Worm (Caenorhabditis elegans) whole organism, L4 larva: ENCODE results near the gene asp-4.

Experiments used
- Y105C5A.15 ChIP-seq: fragments of 200-800 bp; sonication (Bioruptor generic); IDR thresholded peaks from 2 replicates; pipeline ENCODE4 v1.3.6; 2022; ENCODE audit warnings: missing genetic modification characterization, missing compliant biosample characterization
- Y48G9A.11 ChIP-seq: fragments of 200-800 bp; sonication (Bioruptor generic); IDR thresholded peaks from 2 replicates; pipeline ENCODE4 v1.3.6; 2022; ENCODE audit warnings: missing genetic modification reagents, missing genetic modification characterization, missing compliant biosample characterization
- ZK337.2 ChIP-seq: fragments of 200-800 bp; sonication (Bioruptor generic); IDR thresholded peaks from 2 replicates; pipeline ENCODE4 v1.3.6; 2022; ENCODE audit warnings: missing genetic modification reagents, missing genetic modification characterization, missing compliant biosample characterization
- aha-1 ChIP-seq: fragments of 150-350 bp; peaks from one replicate; lab custom pipeline; 2014; ENCODE audit warnings: missing biosample characterization, missing genetic modification characterization
- arid-1 ChIP-seq: fragments of 200-800 bp; sonication (Bioruptor generic); conservative IDR thresholded peaks from 2 replicates; pipeline ENCODE4 v1.3.6; 2022; ENCODE audit warnings: missing genetic modification reagents, missing genetic modification characterization, missing compliant biosample characterization
- ceh-28 ChIP-seq: fragments of 150-350 bp; optimal IDR thresholded peaks from 2 replicates; lab custom pipeline; 2014; ENCODE audit warnings: missing biosample characterization, missing genetic modification reagents, missing genetic modification characterization
- ceh-44 ChIP-seq: fragments of 200-800 bp; sonication (Bioruptor generic); IDR thresholded peaks from 2 replicates; pipeline ENCODE4 v1.3.6; 2022; ENCODE audit warnings: missing genetic modification reagents, missing genetic modification characterization, missing compliant biosample characterization
- cey-2 ChIP-seq: sonication (generic microtip); optimal IDR thresholded peaks from 3 replicates; lab custom pipeline; 2017; ENCODE audit warnings: missing genetic modification characterization, mild to moderate bottlenecking, missing compliant biosample characterization, antibody characterized with exemption, borderline replicate concordance; ENCODE audit not compliant: insufficient read depth
- daf-16 ChIP-seq, 3 experiments: sonication (generic microtip); optimal IDR thresholded peaks; 2 replicates each; lab custom pipeline; 2016 to 2017; ENCODE audit warnings: missing genetic modification characterization in 3 of 3, missing genetic modification reagents in 3 of 3, mild to moderate bottlenecking in 2 of 3, missing compliant biosample characterization in 2 of 3, missing biosample characterization in 1 of 3, moderate library complexity in 1 of 3
- daf-19 ChIP-seq: fragments of 200-800 bp; sonication (Bioruptor generic); conservative IDR thresholded peaks from 2 replicates; pipeline ENCODE4 v1.3.6; 2022; ENCODE audit warnings: missing genetic modification characterization, missing compliant biosample characterization
- dmd-6 ChIP-seq: fragments of 200-800 bp; sonication (Bioruptor generic); IDR thresholded peaks from 2 replicates; pipeline ENCODE4 v1.3.6; 2022; ENCODE audit warnings: missing genetic modification reagents, missing genetic modification characterization, missing compliant biosample characterization
- dmd-9 ChIP-seq: fragments of 200-800 bp; sonication (Bioruptor generic); IDR thresholded peaks from 2 replicates; pipeline ENCODE4 v1.3.6; 2022; ENCODE audit warnings: missing genetic modification reagents, missing genetic modification characterization, missing compliant biosample characterization
- duxl-1 ChIP-seq: sonication (generic microtip); optimal IDR thresholded peaks from 2 replicates; lab custom pipeline; 2016; ENCODE audit warnings: mild to moderate bottlenecking, missing genetic modification characterization, moderate library complexity, missing compliant biosample characterization; ENCODE audit not compliant: poor library complexity
- fkh-10 ChIP-seq: fragments of 150-350 bp; optimal IDR thresholded peaks from 2 replicates; lab custom pipeline; 2014; ENCODE audit warnings: missing biosample characterization, missing genetic modification reagents, missing genetic modification characterization
- fos-1 ChIP-seq: fragments of 150-350 bp; optimal IDR thresholded peaks from 2 replicates; lab custom pipeline; 2014; ENCODE audit warnings: missing biosample characterization, missing genetic modification characterization
- gei-8 ChIP-seq: fragments of 200-800 bp; sonication (Bioruptor generic); optimal IDR thresholded peaks from 2 replicates; lab custom pipeline; 2018; ENCODE audit warnings: mild to moderate bottlenecking, missing genetic modification characterization, missing compliant biosample characterization
- lim-7 ChIP-seq: fragments of 200-800 bp; sonication (Bioruptor generic); IDR thresholded peaks from 2 replicates; pipeline ENCODE4 v1.3.6; 2022; ENCODE audit warnings: missing genetic modification characterization, missing compliant biosample characterization
- lir-3 ChIP-seq: sonication (generic microtip); optimal IDR thresholded peaks from 2 replicates; lab custom pipeline; 2016; ENCODE audit warnings: mild to moderate bottlenecking, missing genetic modification characterization, missing compliant biosample characterization
- lsy-2 ChIP-seq, 2 experiments: fragments of 150-350 bp in 1 of 2; sonication (generic microtip) in 1 of 2; optimal IDR thresholded peaks; 2 replicates each; lab custom pipeline; 2014 to 2017; ENCODE audit warnings: missing biosample characterization in 2 of 2, missing genetic modification characterization in 2 of 2
- madf-5 ChIP-seq, 2 experiments: fragments of 200-800 bp; sonication (Bioruptor generic); IDR thresholded peaks; 2 replicates each; pipeline ENCODE4 v1.3.6; 2022; ENCODE audit warnings: missing compliant biosample characterization in 2 of 2, missing genetic modification characterization in 2 of 2
- mxl-2 ChIP-seq: fragments of 200-800 bp; sonication (Bioruptor generic); conservative IDR thresholded peaks from 2 replicates; pipeline ENCODE4 v1.3.6; 2022; ENCODE audit warnings: missing genetic modification reagents, missing genetic modification characterization, missing compliant biosample characterization
- nhr-10 ChIP-seq: fragments of 150-350 bp; optimal IDR thresholded peaks from 2 replicates; lab custom pipeline; 2014; ENCODE audit warnings: missing biosample characterization, missing genetic modification characterization
- nhr-6 ChIP-seq: fragments of 150-350 bp; optimal IDR thresholded peaks from 2 replicates; lab custom pipeline; 2014; ENCODE audit warnings: missing biosample characterization, missing genetic modification characterization
- nhr-76 ChIP-seq: fragments of 150-350 bp; optimal IDR thresholded peaks from 2 replicates; lab custom pipeline; 2014; ENCODE audit warnings: missing biosample characterization, missing genetic modification characterization
- pha-4 ChIP-seq, 2 experiments: fragments of 150-350 bp in 1 of 2; fragments of 200-800 bp in 1 of 2; sonication (Bioruptor generic) in 1 of 2; IDR thresholded peaks in 1 of 2; optimal IDR thresholded peaks in 1 of 2; 2 replicates each; pipeline versions ENCODE4 v1.3.6 to Lab custom; 2014 to 2022; ENCODE audit warnings: missing genetic modification characterization in 2 of 2, missing genetic modification reagents in 2 of 2, missing biosample characterization in 1 of 2, missing compliant biosample characterization in 1 of 2
- php-3 ChIP-seq: fragments of 200-800 bp; sonication (Bioruptor generic); IDR thresholded peaks from 2 replicates; pipeline ENCODE4 v1.3.6; 2022; ENCODE audit warnings: missing genetic modification reagents, missing genetic modification characterization, missing compliant biosample characterization
- pqm-1 ChIP-seq: sonication (generic microtip); optimal IDR thresholded peaks from 2 replicates; lab custom pipeline; 2017; ENCODE audit warnings: missing biosample characterization, missing genetic modification characterization
- sdz-12 ChIP-seq: fragments of 200-800 bp; sonication (Bioruptor generic); optimal IDR thresholded peaks from 2 replicates; lab custom pipeline; 2018; ENCODE audit warnings: mild to moderate bottlenecking, missing genetic modification characterization, missing compliant biosample characterization
- snpc-1.2 ChIP-seq: fragments of 200-800 bp; sonication (Bioruptor generic); IDR thresholded peaks from 2 replicates; pipeline ENCODE4 v1.3.6; 2022; ENCODE audit warnings: missing genetic modification reagents, missing genetic modification characterization, missing compliant biosample characterization
- snpc-4 ChIP-seq: fragments of 150-350 bp; optimal IDR thresholded peaks from 2 replicates; lab custom pipeline; 2014; ENCODE audit warnings: missing biosample characterization, missing genetic modification characterization
- spr-3 ChIP-seq: fragments of 200-800 bp; sonication (Bioruptor generic); optimal IDR thresholded peaks from 2 replicates; lab custom pipeline; 2018; ENCODE audit warnings: mild to moderate bottlenecking, missing genetic modification characterization, missing compliant biosample characterization
- unc-62 ChIP-seq, 3 experiments: fragments of 150-350 bp in 1 of 3; sonication (generic microtip); optimal IDR thresholded peaks in 2 of 3; peaks in 1 of 3; 1 replicate in 1 of 3; 2 replicates in 2 of 3; lab custom pipeline; 2014 to 2017; ENCODE audit warnings: missing biosample characterization in 3 of 3, missing genetic modification characterization in 3 of 3, missing genetic modification reagents in 3 of 3, missing genotype in 1 of 3

asp-4 gene

ce11 chrX:13242231-13242630 is 21.0 kb upstream of the asp-4 start, which contains the start of gene K08H2.5:
TSS of gene K08H2.5 (minus strand) at chrX:13242331.
- no peak for TF ChIP-seq cey-2 (tag; lab: Kevin White, UChicago)
- no peak for TF ChIP-seq pha-4 (GFP tag; IDR thresholded peaks at IDR 0.05; lab: Robert Waterston, UW)
- no peak for TF ChIP-seq pha-4 (tag; optimal IDR thresholded peaks at IDR 0.05; lab: Kevin White, UChicago)
- TF ChIP-seq php-3 (GFP tag; lab: Robert Waterston, UW), result no peak
- no peak for TF ChIP-seq Y48G9A.11 (GFP tag; lab: Robert Waterston, UW)
- TF ChIP-seq nhr-10 (tag; lab: Kevin White, UChicago), result no peak
- no peak for TF ChIP-seq pqm-1 (tag; lab: Kevin White, UChicago)
- TF ChIP-seq lim-7 (GFP tag; lab: Robert Waterston, UW), result no peak
- no peak for TF ChIP-seq daf-16 (GFP tag; optimal IDR thresholded peaks at IDR 0.05; lab: Kevin White, UChicago)
- no peak for TF ChIP-seq daf-16 (tag; optimal IDR thresholded peaks at IDR 0.05; lab: Kevin White, UChicago)
- TF ChIP-seq nhr-6 (tag; lab: Kevin White, UChicago), result no peak
- no peak for TF ChIP-seq spr-3
- TF ChIP-seq fkh-10 (GFP tag; lab: Kevin White, UChicago), result no peak
- TF ChIP-seq arid-1, result no peak
- TF ChIP-seq, all 104 proteins: peak for 0

ce11 chrX:13238197-13238596 is 16.9 kb upstream of the asp-4 start, which contains the start of gene K08H2.4:
TSS of gene K08H2.4 (plus strand) at chrX:13238497.
- no peak for TF ChIP-seq ceh-28 (tag; lab: Kevin White, UChicago)
- TF ChIP-seq, all 104 proteins: peak for 0

- TF ChIP-seq fos-1 (no peak), dmd-9 (GFP tag; lab: Robert Waterston, UW) (no peak), snpc-4 (tag; lab: Kevin White, UChicago) (no peak), snpc-1.2 (GFP tag; lab: Robert Waterston, UW) (no peak), duxl-1 (tag; lab: Kevin White, UChicago) (no peak), mxl-2 (GFP tag; lab: Robert Waterston, UW) (no peak), dmd-6 (GFP tag; lab: Robert Waterston, UW) (no peak), ceh-44 (GFP tag; lab: Robert Waterston, UW) (no peak), aha-1 (tag; lab: Kevin White, UChicago) (no peak), fkh-10 (GFP tag; lab: Kevin White, UChicago) (no peak), daf-19 (GFP tag; lab: Robert Waterston, UW) (no peak), ceh-28 (tag; lab: Kevin White, UChicago) (no peak), sdz-12 (no peak), lir-3 (no peak)
Observed at ce11 chrX:13237102-13237501, 15.8 kb upstream of the asp-4 start, which contains the start of gene K08H2.3. TSS of gene K08H2.3 (plus strand) at chrX:13237402.

ce11 chrX:13234879-13235278 is 13.6 kb upstream of the asp-4 start, which contains the start of gene K08H2.2:
TSS of gene K08H2.2 (minus strand) at chrX:13234979.
- TF ChIP-seq ZK337.2, result no peak
- TF ChIP-seq aha-1 (tag; lab: Kevin White, UChicago), result peak; percentile 1

- no peak for TF ChIP-seq Y105C5A.15 (GFP tag; lab: Robert Waterston, UW)
- no peak for TF ChIP-seq gei-8 (GFP tag; lab: Kevin White, UChicago)
- TF ChIP-seq madf-5 (GFP tag; IDR thresholded peaks at IDR 0.05; lab: Robert Waterston, UW), result no peak
- TF ChIP-seq nhr-76 (tag; lab: Kevin White, UChicago), result no peak
- no peak for TF ChIP-seq lsy-2 (tag; optimal IDR thresholded peaks at IDR 0.05; lab: Kevin White, UChicago)
- no peak for TF ChIP-seq unc-62 (GFP tag; optimal IDR thresholded peaks at IDR 0.05 in 1 of 2; lab: Kevin White, UChicago)
- no peak for TF ChIP-seq unc-62 (tag; optimal IDR thresholded peaks at IDR 0.05; lab: Kevin White, UChicago)
- peak; percentile 45 for TF ChIP-seq aha-1 (tag; lab: Kevin White, UChicago)
- TF ChIP-seq, all 104 proteins: peak for 1
Observed at ce11 chrX:13232259-13232658, 11.0 kb upstream of the asp-4 start, which contains the start of gene bgnt-1.5. TSS of gene bgnt-1.5 (minus strand) at chrX:13232359.
